Fruit fly (Drosophila melanogaster) whole organism, wandering third instar larva: Measurements from ENCODE around the gene Or88a.

Experiments used
- CrebA ChIP-seq: fragments of 200-800 bp; sonication (Bioruptor generic); optimal IDR thresholded peaks from 2 replicates; lab custom pipeline; 2016; ENCODE audit warnings: missing biosample characterization, mild to moderate bottlenecking, missing genetic modification characterization, borderline replicate concordance
- Mio ChIP-seq: sonication (Bioruptor generic); optimal IDR thresholded peaks from 2 replicates; lab custom pipeline; 2016; ENCODE audit warnings: missing biosample characterization, missing genetic modification characterization
- OdsH ChIP-seq: fragments of 200-800 bp; sonication (Bioruptor generic); optimal IDR thresholded peaks from 2 replicates; lab custom pipeline; 2016; ENCODE audit warnings: missing biosample characterization, mild to moderate bottlenecking, missing genetic modification characterization
- br ChIP-seq: fragments of 200-800 bp; sonication (Bioruptor generic); optimal IDR thresholded peaks from 2 replicates; lab custom pipeline; 2016; ENCODE audit warnings: missing biosample characterization, missing genetic modification characterization
- lola ChIP-seq: fragments of >200 bp; optimal IDR thresholded peaks from 2 replicates; lab custom pipeline; 2017; ENCODE audit warnings: missing biosample characterization, missing genetic modification characterization
- psq ChIP-seq: fragments of 200-800 bp; sonication (Bioruptor generic); optimal IDR thresholded peaks from 3 replicates; lab custom pipeline; 2017; ENCODE audit warnings: missing biosample characterization, mild to moderate bottlenecking, missing genetic modification characterization, moderate library complexity

- TF ChIP-seq Mio (GFP tag; lab: Kevin White, UChicago) (no peak), psq (GFP tag; lab: Kevin White, UChicago) (no peak), OdsH (GFP tag; lab: Kevin White, UChicago) (no peak), br (GFP tag; lab: Kevin White, UChicago) (no peak), lola (GFP tag; lab: Kevin White, UChicago) (no peak), CrebA (GFP tag; lab: Kevin White, UChicago) (no peak)
Measured at dm6 chr3R:14107597-14107996, 1.6 kb upstream of the Or88a start.
